Worm (Caenorhabditis elegans) whole organism, L4 larva: ENCODE measurements around the gene F35C8.5.

Experiments used
- D1046.2 ChIP-seq: fragments of 200-800 bp; sonication (Bioruptor generic); IDR thresholded peaks from 2 replicates; pipeline ENCODE4 v1.3.6; 2022; ENCODE audit warnings: missing genetic modification characterization, missing compliant biosample characterization
- F10B5.3 ChIP-seq: sonication (generic microtip); optimal IDR thresholded peaks from 2 replicates; lab custom pipeline; 2016; ENCODE audit warnings: mild to moderate bottlenecking, missing genetic modification characterization, missing compliant biosample characterization
- F44E2.7 ChIP-seq: fragments of 200-800 bp; sonication (Bioruptor generic); IDR thresholded peaks from 2 replicates; pipeline ENCODE4 v2.1.2; 2022; ENCODE audit warnings: missing genetic modification characterization, missing compliant biosample characterization
- T26A8.4 ChIP-seq: fragments of 200-800 bp; sonication (Bioruptor generic); IDR thresholded peaks from 2 replicates; pipeline ENCODE4 v1.3.6; 2022; ENCODE audit warnings: missing genetic modification characterization, missing compliant biosample characterization
- Y48G9A.11 ChIP-seq: fragments of 200-800 bp; sonication (Bioruptor generic); IDR thresholded peaks from 2 replicates; pipeline ENCODE4 v1.3.6; 2022; ENCODE audit warnings: missing genetic modification reagents, missing genetic modification characterization, missing compliant biosample characterization
- Y75B8A.6 ChIP-seq: fragments of 200-800 bp; sonication (Bioruptor generic); IDR thresholded peaks from 2 replicates; pipeline ENCODE4 v1.3.6; 2022; ENCODE audit warnings: missing genetic modification reagents, missing genetic modification characterization, missing compliant biosample characterization
- ZK337.2 ChIP-seq: fragments of 200-800 bp; sonication (Bioruptor generic); IDR thresholded peaks from 2 replicates; pipeline ENCODE4 v1.3.6; 2022; ENCODE audit warnings: missing genetic modification reagents, missing genetic modification characterization, missing compliant biosample characterization
- attf-4 ChIP-seq: sonication (generic microtip); optimal IDR thresholded peaks from 3 replicates; lab custom pipeline; 2017; ENCODE audit warnings: missing biosample characterization, missing genetic modification characterization
- ceh-20 ChIP-seq: fragments of 200-800 bp; sonication (Bioruptor generic); IDR thresholded peaks from 2 replicates; pipeline ENCODE4 v1.3.6; 2022; ENCODE audit warnings: missing genetic modification reagents, missing genetic modification characterization, missing compliant biosample characterization
- ceh-62 ChIP-seq: sonication (generic microtip); optimal IDR thresholded peaks from 2 replicates; lab custom pipeline; 2017; ENCODE audit warnings: missing biosample characterization, missing genetic modification characterization
- ceh-82 ChIP-seq: sonication (generic microtip); optimal IDR thresholded peaks from 2 replicates; lab custom pipeline; 2017; ENCODE audit warnings: missing biosample characterization, missing genetic modification characterization
- ctbp-1 ChIP-seq: fragments of 200-800 bp; sonication (Bioruptor generic); IDR thresholded peaks from 2 replicates; pipeline ENCODE4 v1.3.6; 2022; ENCODE audit warnings: missing genetic modification reagents, missing genetic modification characterization, missing compliant biosample characterization
- daf-16 ChIP-seq, 3 experiments: sonication (generic microtip); optimal IDR thresholded peaks; 2 replicates each; lab custom pipeline; 2016 to 2017; ENCODE audit warnings: missing genetic modification characterization in 3 of 3, missing genetic modification reagents in 3 of 3, mild to moderate bottlenecking in 2 of 3, missing compliant biosample characterization in 2 of 3, missing biosample characterization in 1 of 3, moderate library complexity in 1 of 3
- daf-19 ChIP-seq: fragments of 200-800 bp; sonication (Bioruptor generic); conservative IDR thresholded peaks from 2 replicates; pipeline ENCODE4 v1.3.6; 2022; ENCODE audit warnings: missing genetic modification characterization, missing compliant biosample characterization
- daf-8 ChIP-seq: fragments of 200-800 bp; sonication (Bioruptor generic); IDR thresholded peaks from 2 replicates; pipeline ENCODE4 v1.3.6; 2022; ENCODE audit warnings: missing genetic modification characterization, missing compliant biosample characterization
- dmd-6 ChIP-seq: fragments of 200-800 bp; sonication (Bioruptor generic); IDR thresholded peaks from 2 replicates; pipeline ENCODE4 v1.3.6; 2022; ENCODE audit warnings: missing genetic modification reagents, missing genetic modification characterization, missing compliant biosample characterization
- dmd-9 ChIP-seq: fragments of 200-800 bp; sonication (Bioruptor generic); IDR thresholded peaks from 2 replicates; pipeline ENCODE4 v1.3.6; 2022; ENCODE audit warnings: missing genetic modification reagents, missing genetic modification characterization, missing compliant biosample characterization
- dve-1 ChIP-seq: sonication (generic microtip); optimal IDR thresholded peaks from 2 replicates; lab custom pipeline; 2017; ENCODE audit warnings: antibody characterized with exemption, mild to moderate bottlenecking, missing genetic modification characterization, missing compliant biosample characterization; ENCODE audit not compliant: insufficient read depth
- fkh-10 ChIP-seq: fragments of 150-350 bp; optimal IDR thresholded peaks from 2 replicates; lab custom pipeline; 2014; ENCODE audit warnings: missing biosample characterization, missing genetic modification reagents, missing genetic modification characterization
- fos-1 ChIP-seq: fragments of 150-350 bp; optimal IDR thresholded peaks from 2 replicates; lab custom pipeline; 2014; ENCODE audit warnings: missing biosample characterization, missing genetic modification characterization
- gei-8 ChIP-seq: fragments of 200-800 bp; sonication (Bioruptor generic); optimal IDR thresholded peaks from 2 replicates; lab custom pipeline; 2018; ENCODE audit warnings: mild to moderate bottlenecking, missing genetic modification characterization, missing compliant biosample characterization
- hlh-30 ChIP-seq: sonication (generic microtip); optimal IDR thresholded peaks from 2 replicates; lab custom pipeline; 2017; ENCODE audit warnings: antibody characterized with exemption, mild to moderate bottlenecking, missing genetic modification characterization, missing compliant biosample characterization; ENCODE audit not compliant: insufficient read depth
- hmg-1.1 ChIP-seq: fragments of 200-800 bp; sonication (Bioruptor generic); IDR thresholded peaks from 2 replicates; pipeline ENCODE4 v1.3.6; 2022; ENCODE audit warnings: missing genetic modification reagents, missing genetic modification characterization, missing compliant biosample characterization
- jun-1 ChIP-seq: fragments of 150-350 bp; optimal IDR thresholded peaks from 2 replicates; lab custom pipeline; 2014; ENCODE audit warnings: missing biosample characterization, missing genetic modification reagents, missing genetic modification characterization
- lin-1 ChIP-seq: fragments of 200-800 bp; sonication (Bioruptor generic); IDR thresholded peaks from 2 replicates; pipeline ENCODE4 v1.3.6; 2022; ENCODE audit warnings: missing genetic modification reagents, missing genetic modification characterization, missing compliant biosample characterization
- lin-15B ChIP-seq: fragments of 150-350 bp; sonication (generic microtip); optimal IDR thresholded peaks from 3 replicates; lab custom pipeline; 2014; ENCODE audit warnings: missing biosample characterization, missing genetic modification characterization
- lin-29 ChIP-seq: fragments of 200-800 bp; sonication (Bioruptor generic); IDR thresholded peaks from 2 replicates; pipeline ENCODE4 v1.3.6; 2022; ENCODE audit warnings: missing genetic modification reagents, missing genetic modification characterization, missing compliant biosample characterization
- madf-5 ChIP-seq, 2 experiments: fragments of 200-800 bp; sonication (Bioruptor generic); IDR thresholded peaks; 2 replicates each; pipeline ENCODE4 v1.3.6; 2022; ENCODE audit warnings: missing compliant biosample characterization in 2 of 2, missing genetic modification characterization in 2 of 2
- mdl-1 ChIP-seq, 2 experiments: fragments of 150-350 bp in 1 of 2; sonication (generic microtip) in 1 of 2; optimal IDR thresholded peaks; 2 replicates each; lab custom pipeline; 2014 to 2017; ENCODE audit warnings: missing biosample characterization in 2 of 2, missing genetic modification characterization in 2 of 2
- mep-1 ChIP-seq: fragments of 150-350 bp; sonication (generic microtip); optimal IDR thresholded peaks from 3 replicates; lab custom pipeline; 2014; ENCODE audit warnings: missing biosample characterization, missing genetic modification characterization
- mes-2 ChIP-seq: sonication (generic microtip); optimal IDR thresholded peaks from 2 replicates; lab custom pipeline; 2016; ENCODE audit warnings: missing genotype, mild to moderate bottlenecking, missing genetic modification characterization, missing compliant biosample characterization; ENCODE audit not compliant: poor library complexity, severe bottlenecking
- mxl-3 ChIP-seq: fragments of 200-800 bp; sonication (Bioruptor generic); optimal IDR thresholded peaks from 2 replicates; lab custom pipeline; 2018; ENCODE audit warnings: mild to moderate bottlenecking, missing genetic modification characterization, missing compliant biosample characterization
- nhr-11 ChIP-seq: fragments of 150-350 bp; optimal IDR thresholded peaks from 2 replicates; lab custom pipeline; 2014; ENCODE audit warnings: missing biosample characterization, missing genetic modification characterization
- nhr-237 ChIP-seq: sonication (generic microtip); optimal IDR thresholded peaks from 2 replicates; lab custom pipeline; 2017; ENCODE audit warnings: missing biosample characterization, missing genetic modification characterization
- nhr-42 ChIP-seq: fragments of 200-800 bp; sonication (Bioruptor generic); IDR thresholded peaks from 2 replicates; pipeline ENCODE4 v1.3.6; 2022; ENCODE audit warnings: missing genetic modification characterization, missing compliant biosample characterization
- nhr-48 ChIP-seq: sonication (generic microtip); optimal IDR thresholded peaks from 2 replicates; lab custom pipeline; 2016; ENCODE audit warnings: mild to moderate bottlenecking, missing genetic modification characterization, missing compliant biosample characterization
- rbr-2 ChIP-seq: sonication (generic microtip); optimal IDR thresholded peaks from 2 replicates; lab custom pipeline; 2016; ENCODE audit warnings: missing genotype, missing genetic modification characterization, missing compliant biosample characterization
- sdz-12 ChIP-seq: fragments of 200-800 bp; sonication (Bioruptor generic); optimal IDR thresholded peaks from 2 replicates; lab custom pipeline; 2018; ENCODE audit warnings: mild to moderate bottlenecking, missing genetic modification characterization, missing compliant biosample characterization
- snpc-1.2 ChIP-seq: fragments of 200-800 bp; sonication (Bioruptor generic); IDR thresholded peaks from 2 replicates; pipeline ENCODE4 v1.3.6; 2022; ENCODE audit warnings: missing genetic modification reagents, missing genetic modification characterization, missing compliant biosample characterization
- snpc-4 ChIP-seq: fragments of 150-350 bp; optimal IDR thresholded peaks from 2 replicates; lab custom pipeline; 2014; ENCODE audit warnings: missing biosample characterization, missing genetic modification characterization
- tag-97 ChIP-seq: fragments of 200-800 bp; sonication (Bioruptor generic); IDR thresholded peaks from 2 replicates; pipeline ENCODE4 v1.3.6; 2022; ENCODE audit warnings: missing genetic modification characterization, missing compliant biosample characterization
- tra-1 ChIP-seq: fragments of 200-800 bp; sonication (Bioruptor generic); IDR thresholded peaks from 2 replicates; pipeline ENCODE4 v1.3.6; 2022; ENCODE audit warnings: missing genetic modification reagents, missing genetic modification characterization, missing compliant biosample characterization
- unc-62 ChIP-seq, 3 experiments: fragments of 150-350 bp in 1 of 3; sonication (generic microtip); optimal IDR thresholded peaks in 2 of 3; peaks in 1 of 3; 1 replicate in 1 of 3; 2 replicates in 2 of 3; lab custom pipeline; 2014 to 2017; ENCODE audit warnings: missing biosample characterization in 3 of 3, missing genetic modification characterization in 3 of 3, missing genetic modification reagents in 3 of 3, missing genotype in 1 of 3
- vab-7 ChIP-seq: fragments of 200-800 bp; sonication (Bioruptor generic); IDR thresholded peaks from 2 replicates; pipeline ENCODE4 v1.3.6; 2022; ENCODE audit warnings: missing genetic modification reagents, missing genetic modification characterization, missing compliant biosample characterization
- zfp-2 ChIP-seq: sonication (generic microtip); optimal IDR thresholded peaks from 2 replicates; lab custom pipeline; 2016; ENCODE audit warnings: mild to moderate bottlenecking, missing genetic modification characterization, missing compliant biosample characterization
- zfp-3 ChIP-seq: fragments of 200-800 bp; sonication (Bioruptor generic); conservative IDR thresholded peaks from 2 replicates; pipeline ENCODE4 v1.3.6; 2022; ENCODE audit warnings: missing genetic modification reagents, missing genetic modification characterization, missing compliant biosample characterization
- zip-2 ChIP-seq: fragments of 150-350 bp; optimal IDR thresholded peaks from 2 replicates; lab custom pipeline; 2014; ENCODE audit warnings: missing biosample characterization, missing genetic modification characterization
- ztf-7 ChIP-seq: fragments of 150-350 bp; optimal IDR thresholded peaks from 2 replicates; lab custom pipeline; 2014; ENCODE audit warnings: missing biosample characterization, missing genetic modification characterization

F35C8.5 gene

ce11 chrX:5319214-5319838, 46.3 kb upstream of the F35C8.5 start:
- TF ChIP-seq snpc-1.2 (GFP tag; lab: Robert Waterston, UW) = no peak
- TF ChIP-seq gei-8 (GFP tag; lab: Kevin White, UChicago) = peak; percentile 65
- peak; percentile 63 for TF ChIP-seq mxl-3 (GFP tag; lab: Kevin White, UChicago)
- TF ChIP-seq ztf-7 = peak; percentile 68
- TF ChIP-seq zip-2 = peak; percentile 39
- TF ChIP-seq vab-7 (GFP tag; lab: Robert Waterston, UW) = peak; percentile 72; the same call in 1 of the 2 replicates
- TF ChIP-seq daf-16 (GFP tag; optimal IDR thresholded peaks at IDR 0.05; lab: Kevin White, UChicago) = peak; percentile 26 to 73
- TF ChIP-seq daf-16 (tag; optimal IDR thresholded peaks at IDR 0.05; lab: Kevin White, UChicago) = peak; percentile 45
- TF ChIP-seq dmd-6 (GFP tag; lab: Robert Waterston, UW) = peak; percentile 57
- TF ChIP-seq Y75B8A.6 (GFP tag; lab: Robert Waterston, UW) = 0 out of 2 replicates have a peak, but pooled peaks have one; percentile 13
- no peak for TF ChIP-seq mes-2 (tag; lab: Kevin White, UChicago)
- TF ChIP-seq D1046.2 = no peak
- no peak for TF ChIP-seq fos-1 (tag; lab: Kevin White, UChicago)
- TF ChIP-seq sdz-12 (GFP tag; lab: Kevin White, UChicago) = peak; percentile 58
- no peak for TF ChIP-seq tag-97 (GFP tag; lab: Robert Waterston, UW)
- TF ChIP-seq snpc-4 (tag; lab: Kevin White, UChicago) = peak; percentile 15
- peak; percentile 58 for TF ChIP-seq dve-1 (tag; lab: Kevin White, UChicago)
- peak; percentile 77 for TF ChIP-seq daf-19 (GFP tag; lab: Robert Waterston, UW)
- TF ChIP-seq lin-29 (GFP tag; lab: Robert Waterston, UW) = peak; percentile 33; the same call in 1 of the 2 replicates
- TF ChIP-seq nhr-237 (tag; lab: Kevin White, UChicago) = no peak
- no peak for TF ChIP-seq jun-1 (tag; lab: Kevin White, UChicago)
- TF ChIP-seq lin-1 = peak; percentile 67; the same call in 1 of the 2 replicates
- peak; percentile 39 for TF ChIP-seq mep-1 (tag; lab: Kevin White, UChicago)
- no peak for TF ChIP-seq zfp-3 (GFP tag; lab: Robert Waterston, UW)
- no peak for TF ChIP-seq fkh-10 (GFP tag; lab: Kevin White, UChicago)
- TF ChIP-seq daf-8 (GFP tag; lab: Robert Waterston, UW) = no peak
- peak; percentile 61 for TF ChIP-seq rbr-2
- peak in 1 of 2 experiments; percentile 96 for TF ChIP-seq unc-62 (GFP tag; optimal IDR thresholded peaks at IDR 0.05 in 1 of 2; lab: Kevin White, UChicago)
- no peak for TF ChIP-seq unc-62 (tag; optimal IDR thresholded peaks at IDR 0.05; lab: Kevin White, UChicago)
- TF ChIP-seq lin-15B (tag; lab: Kevin White, UChicago) = no peak
- TF ChIP-seq Y48G9A.11 (GFP tag; lab: Robert Waterston, UW) = no peak; the same call in 1 of the 2 replicates
- no peak for TF ChIP-seq F10B5.3 (tag; lab: Kevin White, UChicago)
- 0 out of 2 replicates have a peak, but pooled peaks have one; percentile 31 for TF ChIP-seq tra-1 (GFP tag; lab: Robert Waterston, UW)
- peak; percentile 77 for TF ChIP-seq ctbp-1 (GFP tag; lab: Robert Waterston, UW)
- peak; percentile 75; the same call in 1 of the 2 replicates for TF ChIP-seq nhr-42 (GFP tag; lab: Robert Waterston, UW)
- TF ChIP-seq hmg-1.1 = peak; percentile 88
- 0 out of 4 replicates have a peak, but pooled peaks of 1 of the 2 experiments have one; percentile 53 for TF ChIP-seq madf-5 (GFP tag; IDR thresholded peaks at IDR 0.05; lab: Robert Waterston, UW)
- TF ChIP-seq F44E2.7 = peak; percentile 86; the same call in 1 of the 2 replicates
- TF ChIP-seq dmd-9 (GFP tag; lab: Robert Waterston, UW) = peak; percentile 64; the same call in 1 of the 2 replicates
- TF ChIP-seq ceh-62 (tag; lab: Kevin White, UChicago) = no peak
- TF ChIP-seq hlh-30 (tag; lab: Kevin White, UChicago) = peak; percentile 42
- peak; percentile 53 for TF ChIP-seq nhr-48 (tag; lab: Kevin White, UChicago)
- TF ChIP-seq attf-4 = peak; percentile 47
- no peak for TF ChIP-seq T26A8.4
- peak; percentile 61; the same call in 1 of the 2 replicates for TF ChIP-seq ZK337.2 (GFP tag; lab: Robert Waterston, UW)
- no peak for TF ChIP-seq ceh-82 (tag; lab: Kevin White, UChicago)
- TF ChIP-seq zfp-2 (tag; lab: Kevin White, UChicago) = no peak
- no peak for TF ChIP-seq nhr-11 (tag; lab: Kevin White, UChicago)
- TF ChIP-seq ceh-20 = 0 out of 2 replicates have a peak, but pooled peaks have one; percentile 60
- no peak for TF ChIP-seq mdl-1 (tag; optimal IDR thresholded peaks at IDR 0.05; lab: Kevin White, UChicago)
